Worm (Caenorhabditis elegans): Measurements from ENCODE around the gene tut-2.

DNA sequence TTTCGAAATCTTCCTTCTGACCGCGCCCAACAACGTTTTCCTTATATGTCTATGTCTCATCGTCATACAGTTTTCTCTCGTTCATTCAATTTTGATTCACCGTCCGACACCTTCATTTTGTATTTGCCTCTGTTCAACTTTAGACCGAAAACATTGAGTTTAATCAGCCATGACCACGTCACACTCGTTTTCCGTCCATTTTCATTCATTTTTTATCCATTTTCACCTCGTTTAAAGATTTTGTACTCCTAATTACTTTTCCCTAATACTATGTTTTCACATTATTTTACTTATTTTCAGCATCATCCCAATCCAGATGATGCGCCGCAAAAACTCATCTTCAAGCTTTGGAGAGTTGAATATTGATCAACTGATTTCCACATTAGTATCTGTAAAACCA, 44.2 kb downstream of the tut-2 start, which contains the start of gene pph-1:
- TF ChIP-seq tbx-37 (GFP tag; conservative IDR thresholded peaks at IDR 0.05) (no peak), aly-1 (tag; optimal IDR thresholded peaks at IDR 0.05) (no peak), hmg-4 (GFP tag; optimal IDR thresholded peaks at IDR 0.05) (no peak), ama-1 (optimal IDR thresholded peaks at IDR 0.05) (no peak), flt-1 (GFP tag; IDR thresholded peaks at IDR 0.05) (no peak), sea-1 (GFP tag; conservative IDR thresholded peaks at IDR 0.05) (no peak), tbx-11 (GFP tag; IDR thresholded peaks at IDR 0.05) (no peak), F13C5.2 (tag; optimal IDR thresholded peaks at IDR 0.05) (no peak), B0310.2 (tag; optimal IDR thresholded peaks at IDR 0.05) (no peak), tra-4 (tag; optimal IDR thresholded peaks at IDR 0.05) (no peak), pes-1 (GFP tag; IDR thresholded peaks at IDR 0.05) (no peak), ceh-13 (GFP tag; optimal IDR thresholded peaks at IDR 0.05) (no peak)
